Worm (Caenorhabditis elegans) whole organism, L3 larva: ENCODE measurements around the gene spe-42.

Experiments used
- R02D3.7 ChIP-seq: fragments of 150-350 bp; optimal IDR thresholded peaks from 2 replicates; lab custom pipeline; 2014; ENCODE audit warnings: missing biosample characterization, missing genetic modification characterization
- ZK546.5 ChIP-seq: sonication (generic microtip); optimal IDR thresholded peaks from 2 replicates; lab custom pipeline; 2017; ENCODE audit warnings: missing biosample characterization, missing genetic modification characterization
- aly-2 ChIP-seq: fragments of 150-350 bp; optimal IDR thresholded peaks from 2 replicates; lab custom pipeline; 2014; ENCODE audit warnings: missing biosample characterization, missing genetic modification characterization
- ama-1 ChIP-seq: fragments of 150-350 bp; optimal IDR thresholded peaks from 2 replicates; lab custom pipeline; 2018
- ceh-28 ChIP-seq: fragments of 150-350 bp; optimal IDR thresholded peaks from 2 replicates; lab custom pipeline; 2014; ENCODE audit warnings: missing biosample characterization, missing genetic modification reagents, missing genetic modification characterization
- ceh-82 ChIP-seq: fragments of 150-350 bp; optimal IDR thresholded peaks from 2 replicates; lab custom pipeline; 2014; ENCODE audit warnings: missing biosample characterization, missing genetic modification characterization
- ceh-9 ChIP-seq: sonication (generic microtip); optimal IDR thresholded peaks from 2 replicates; lab custom pipeline; 2018; ENCODE audit warnings: missing biosample characterization, missing genetic modification characterization
- daf-12 ChIP-seq: fragments of 150-350 bp; optimal IDR thresholded peaks from 2 replicates; lab custom pipeline; 2014; ENCODE audit warnings: missing biosample characterization, missing genetic modification reagents, missing genetic modification characterization
- egl-27 ChIP-seq: sonication (generic microtip); optimal IDR thresholded peaks from 4 replicates; lab custom pipeline; 2017; ENCODE audit warnings: missing biosample characterization, missing genetic modification reagents, missing genetic modification characterization
- egl-5 ChIP-seq: fragments of 150-350 bp; optimal IDR thresholded peaks from 2 replicates; lab custom pipeline; 2017; ENCODE audit warnings: missing biosample characterization, missing genetic modification reagents, missing genetic modification characterization, inconsistent platforms
- elt-1 ChIP-seq: fragments of 150-350 bp; optimal IDR thresholded peaks from 2 replicates; lab custom pipeline; 2014; ENCODE audit warnings: missing biosample characterization, missing genetic modification characterization
- elt-2 ChIP-seq: sonication (generic microtip); optimal IDR thresholded peaks from 2 replicates; lab custom pipeline; 2016; ENCODE audit warnings: missing genetic modification reagents, mild to moderate bottlenecking, missing genetic modification characterization, missing compliant biosample characterization
- eor-1 ChIP-seq, 2 experiments: fragments of 150-350 bp; optimal IDR thresholded peaks; 2 replicates each; lab custom pipeline; 2014 to 2018; ENCODE audit warnings: missing biosample characterization in 2 of 2, missing genetic modification characterization in 2 of 2
- fkh-2 ChIP-seq: fragments of 150-350 bp; optimal IDR thresholded peaks from 2 replicates; lab custom pipeline; 2014; ENCODE audit warnings: missing biosample characterization, missing genetic modification reagents, missing genetic modification characterization
- fos-1 ChIP-seq: fragments of 150-350 bp; optimal IDR thresholded peaks from 2 replicates; lab custom pipeline; 2014; ENCODE audit warnings: missing biosample characterization, missing genetic modification characterization
- hmg-11 ChIP-seq: sonication (generic microtip); optimal IDR thresholded peaks from 2 replicates; lab custom pipeline; 2016; ENCODE audit warnings: missing genetic modification characterization, missing compliant biosample characterization
- jun-1 ChIP-seq: fragments of 150-350 bp; optimal IDR thresholded peaks from 2 replicates; lab custom pipeline; 2014; ENCODE audit warnings: missing biosample characterization, missing genetic modification reagents, missing genetic modification characterization
- lin-15B ChIP-seq: fragments of 150-350 bp; optimal IDR thresholded peaks from 2 replicates; lab custom pipeline; 2014; ENCODE audit warnings: missing biosample characterization, missing genetic modification characterization
- lsy-12 ChIP-seq: sonication (generic microtip); optimal IDR thresholded peaks from 2 replicates; lab custom pipeline; 2016; ENCODE audit warnings: mild to moderate bottlenecking, missing genetic modification characterization, missing compliant biosample characterization
- mml-1 ChIP-seq: fragments of 150-350 bp; sonication (generic microtip); optimal IDR thresholded peaks from 3 replicates; lab custom pipeline; 2014; ENCODE audit warnings: missing biosample characterization, missing genetic modification characterization
- nhr-11 ChIP-seq: fragments of 150-350 bp; optimal IDR thresholded peaks from 2 replicates; lab custom pipeline; 2014; ENCODE audit warnings: missing biosample characterization, missing genetic modification characterization
- nhr-12 ChIP-seq: fragments of 150-350 bp; optimal IDR thresholded peaks from 2 replicates; lab custom pipeline; 2014; ENCODE audit warnings: missing biosample characterization, missing genetic modification characterization
- nhr-237 ChIP-seq: fragments of 150-350 bp; optimal IDR thresholded peaks from 2 replicates; lab custom pipeline; 2014; ENCODE audit warnings: missing biosample characterization, missing genetic modification characterization
- nhr-28 ChIP-seq: fragments of 150-350 bp; optimal IDR thresholded peaks from 2 replicates; lab custom pipeline; 2014; ENCODE audit warnings: missing biosample characterization, missing genetic modification characterization
- nhr-43 ChIP-seq: sonication (generic microtip); optimal IDR thresholded peaks from 2 replicates; lab custom pipeline; 2016; ENCODE audit warnings: mild to moderate bottlenecking, missing genetic modification characterization, missing compliant biosample characterization; ENCODE audit not compliant: poor library complexity, severe bottlenecking
- nhr-67 ChIP-seq: fragments of 150-350 bp; optimal IDR thresholded peaks from 2 replicates; lab custom pipeline; 2014; ENCODE audit warnings: missing biosample characterization, missing genetic modification characterization
- nhr-77 ChIP-seq: fragments of 150-350 bp; optimal IDR thresholded peaks from 2 replicates; lab custom pipeline; 2014; ENCODE audit warnings: missing biosample characterization, missing genetic modification characterization
- pha-4 ChIP-seq: fragments of 150-350 bp; optimal IDR thresholded peaks from 2 replicates; lab custom pipeline; 2014; ENCODE audit warnings: missing biosample characterization, missing genetic modification reagents, missing genetic modification characterization
- pqm-1 ChIP-seq: fragments of 150-350 bp; optimal IDR thresholded peaks from 2 replicates; lab custom pipeline; 2017; ENCODE audit warnings: missing biosample characterization, missing genetic modification characterization, inconsistent platforms
- sea-2 ChIP-seq: fragments of 150-350 bp; sonication (generic microtip); optimal IDR thresholded peaks from 4 replicates; lab custom pipeline; 2014; ENCODE audit warnings: missing biosample characterization, missing genetic modification reagents, missing genetic modification characterization
- skn-1 ChIP-seq: fragments of 150-350 bp; optimal IDR thresholded peaks from 2 replicates; lab custom pipeline; 2014; ENCODE audit warnings: missing biosample characterization, missing genetic modification characterization
- tbx-2 ChIP-seq: sonication (generic microtip); optimal IDR thresholded peaks from 2 replicates; lab custom pipeline; 2016; ENCODE audit warnings: mild to moderate bottlenecking, missing genetic modification characterization, missing compliant biosample characterization
- unc-62 ChIP-seq: fragments of 150-350 bp; sonication (generic microtip); optimal IDR thresholded peaks from 4 replicates; lab custom pipeline; 2014; ENCODE audit warnings: missing biosample characterization, missing genetic modification reagents, missing genetic modification characterization
- zag-1 ChIP-seq: fragments of 150-350 bp; optimal IDR thresholded peaks from 2 replicates; lab custom pipeline; 2014; ENCODE audit warnings: missing biosample characterization, missing genetic modification characterization
- ztf-11 ChIP-seq: fragments of 150-350 bp; optimal IDR thresholded peaks from 2 replicates; lab custom pipeline; 2014; ENCODE audit warnings: missing biosample characterization, missing genetic modification characterization
- ztf-4 ChIP-seq: fragments of 150-350 bp; optimal IDR thresholded peaks from 2 replicates; lab custom pipeline; 2014; ENCODE audit warnings: missing biosample characterization, missing genetic modification characterization

Gene spe-42

DNA sequence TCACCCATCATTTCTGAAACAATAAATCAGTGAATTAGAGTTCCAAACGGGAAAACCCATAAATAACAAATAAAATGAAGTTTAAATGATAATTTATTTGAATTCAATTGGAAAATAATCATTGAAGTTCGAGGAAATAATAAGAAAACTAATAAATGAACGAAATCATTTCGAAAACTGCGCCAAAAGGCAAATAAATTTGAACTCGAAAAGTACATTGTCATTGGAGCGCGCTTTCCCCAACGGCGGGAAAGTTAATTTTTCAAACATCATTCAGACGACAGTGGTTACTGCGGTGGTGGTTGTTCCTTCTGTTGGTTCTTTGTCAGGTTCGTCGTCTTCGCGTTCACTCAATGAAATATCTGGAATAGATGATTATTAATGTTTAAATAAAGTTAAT lies 3.3 kb downstream of the spe-42 start, which contains the start of gene npp-22 (continued):
- TF ChIP-seq egl-5: peak; percentile 42
- no peak for TF ChIP-seq mml-1
- no peak for TF ChIP-seq lsy-12 (tag; lab: Kevin White, UChicago)
- no peak for TF ChIP-seq zag-1 (tag; lab: Kevin White, UChicago)
- no peak for TF ChIP-seq hmg-11 (tag; lab: Kevin White, UChicago)
- TF ChIP-seq skn-1 (tag; lab: Kevin White, UChicago): no peak
- no peak for TF ChIP-seq nhr-43
- no peak for TF ChIP-seq nhr-11 (tag; lab: Kevin White, UChicago)
- TF ChIP-seq nhr-77 (tag; lab: Kevin White, UChicago): no peak
- no peak for TF ChIP-seq aly-2 (tag; lab: Kevin White, UChicago)

- TF ChIP-seq nhr-11 (tag; lab: Kevin White, UChicago): no peak
- TF ChIP-seq pha-4: no peak
- no peak for TF ChIP-seq lsy-12 (tag; lab: Kevin White, UChicago)
- TF ChIP-seq nhr-43: no peak
- TF ChIP-seq nhr-28 (tag; lab: Kevin White, UChicago): no peak
- TF ChIP-seq ztf-4 (tag; lab: Kevin White, UChicago): no peak
- no peak for TF ChIP-seq unc-62 (GFP tag; lab: Kevin White, UChicago)
- no peak for TF ChIP-seq eor-1 (tag; optimal IDR thresholded peaks at IDR 0.05; lab: Kevin White, UChicago)
Measured at ce11 chrV:11732049-11732448, 4.7 kb downstream of the spe-42 start.

DNA sequence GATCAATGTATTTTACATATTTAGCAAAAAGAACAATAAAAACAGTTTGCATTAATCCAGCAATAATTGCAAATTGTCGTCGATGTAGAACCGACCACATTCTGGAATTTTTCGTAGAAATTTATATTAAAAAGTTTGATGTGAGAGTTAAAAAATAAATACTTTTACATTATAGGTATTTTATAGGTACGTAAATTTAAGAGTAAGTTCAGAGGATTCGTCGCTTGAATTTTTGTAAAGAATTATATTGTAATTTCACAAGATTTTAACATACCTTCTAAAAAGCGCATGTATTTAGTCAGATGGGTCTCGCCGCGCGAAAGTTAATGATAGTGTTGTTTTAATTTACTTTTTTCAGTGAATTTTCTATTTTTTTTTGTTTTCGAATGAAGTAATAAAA lies 6.7 kb downstream of the spe-42 start, which contains the start of gene rhr-2:
TSS of gene rhr-2 (minus strand) at position 101 of the 400 bp plus-strand sequence.
- TF ChIP-seq egl-27 (tag; lab: Kevin White, UChicago) (no peak), ceh-28 (tag; lab: Kevin White, UChicago) (no peak), ceh-9 (tag; lab: Kevin White, UChicago) (no peak), fos-1 (tag; lab: Kevin White, UChicago) (no peak), tbx-2 (tag; lab: Kevin White, UChicago) (no peak), nhr-12 (no peak)

DNA sequence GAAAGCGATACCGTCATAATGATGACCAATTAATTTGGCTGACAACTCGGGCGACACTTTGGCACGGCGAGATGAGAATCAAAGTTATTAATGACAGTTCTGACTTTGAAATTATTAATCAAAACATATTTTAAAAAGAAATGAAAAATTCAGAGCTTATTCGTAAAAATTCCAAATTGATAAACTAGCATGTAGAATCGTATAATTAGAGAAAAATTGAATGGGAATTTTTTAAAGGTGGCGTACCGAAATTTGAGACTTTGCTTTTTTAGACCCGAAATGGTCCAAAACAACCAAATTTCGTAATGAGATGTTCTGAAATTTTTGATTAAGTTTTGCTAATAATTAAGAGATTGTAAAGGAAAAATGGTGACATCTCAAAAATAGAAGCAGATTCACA lies 10.8 kb downstream of the spe-42 start, which contains the start of gene daf-11:
TSS of gene daf-11 (minus strand) at position 101 of the 400 bp plus-strand sequence.
- TF ChIP-seq ztf-11 (tag; lab: Kevin White, UChicago): no peak
- TF ChIP-seq jun-1 (tag; lab: Kevin White, UChicago): no peak
- no peak for TF ChIP-seq sea-2 (GFP tag; lab: Kevin White, UChicago)
- no peak for TF ChIP-seq lin-15B (tag; lab: Kevin White, UChicago)
- no peak for TF ChIP-seq egl-5
- no peak for TF ChIP-seq tbx-2 (tag; lab: Kevin White, UChicago)
- no peak for TF ChIP-seq ztf-4 (tag; lab: Kevin White, UChicago)
- TF ChIP-seq daf-12 (tag; lab: Kevin White, UChicago): no peak
- TF ChIP-seq nhr-11 (tag; lab: Kevin White, UChicago): no peak
- TF ChIP-seq aly-2 (tag; lab: Kevin White, UChicago): no peak
- TF ChIP-seq nhr-28 (tag; lab: Kevin White, UChicago): no peak

ce11 chrV:11722858-11723257 lies 13.9 kb downstream of the spe-42 start:
- no peak for TF ChIP-seq daf-12 (tag; lab: Kevin White, UChicago)
- no peak for TF ChIP-seq hmg-11 (tag; lab: Kevin White, UChicago)
- TF ChIP-seq fkh-2 (tag; lab: Kevin White, UChicago): no peak
- no peak for TF ChIP-seq nhr-43
- no peak for TF ChIP-seq egl-27 (tag; lab: Kevin White, UChicago)
- TF ChIP-seq nhr-237: no peak
- no peak for TF ChIP-seq ZK546.5 (tag; lab: Kevin White, UChicago)
- TF ChIP-seq mml-1: no peak
- TF ChIP-seq nhr-11 (tag; lab: Kevin White, UChicago): no peak
- no peak for TF ChIP-seq R02D3.7 (tag; lab: Kevin White, UChicago)
- no peak for TF ChIP-seq tbx-2 (tag; lab: Kevin White, UChicago)
- no peak for TF ChIP-seq nhr-12
- TF ChIP-seq ceh-82 (tag; lab: Kevin White, UChicago): no peak
- TF ChIP-seq ceh-28 (tag; lab: Kevin White, UChicago): no peak
- TF ChIP-seq, all 47 proteins: peak for 0

ce11 chrV:11716930-11717329 lies 19.9 kb downstream of the spe-42 start:
- TF ChIP-seq tbx-2 (tag; lab: Kevin White, UChicago): no peak
- no peak for TF ChIP-seq skn-1 (tag; lab: Kevin White, UChicago)
- TF ChIP-seq egl-27 (tag; lab: Kevin White, UChicago): no peak
- no peak for TF ChIP-seq ztf-11 (tag; lab: Kevin White, UChicago)
- TF ChIP-seq ama-1: no peak
- TF ChIP-seq lin-15B (tag; lab: Kevin White, UChicago): no peak
- TF ChIP-seq elt-2 (tag; lab: Kevin White, UChicago): peak; percentile 78
- no peak for TF ChIP-seq nhr-67 (tag; lab: Kevin White, UChicago)
- TF ChIP-seq elt-1 (tag; lab: Kevin White, UChicago): no peak
- TF ChIP-seq nhr-12: no peak
- TF ChIP-seq pqm-1 (tag; lab: Kevin White, UChicago): peak; percentile 71
- no peak for TF ChIP-seq hmg-11 (tag; lab: Kevin White, UChicago)
- TF ChIP-seq, all 47 proteins: peak for 2
